Worm (Caenorhabditis elegans) whole organism, L2 larva: ENCODE results near the gene F54D5.23.
A peak's percentile ranks its signal among the peaks of the same experiment; 100 is the strongest.

ENCODE experiments used
- C34F6.9 ChIP-seq: fragments of 150-350 bp; optimal IDR thresholded peaks from 2 replicates; lab custom pipeline; 2014; ENCODE audit warnings: missing biosample characterization, missing genetic modification characterization
- F13H6.1 ChIP-seq: sonication (generic microtip); optimal IDR thresholded peaks from 2 replicates; lab custom pipeline; 2016; ENCODE audit warnings: missing genetic modification characterization, missing compliant biosample characterization
- R02D3.7 ChIP-seq: fragments of 150-350 bp; optimal IDR thresholded peaks from 2 replicates; lab custom pipeline; 2014; ENCODE audit warnings: missing biosample characterization, missing genetic modification characterization
- Y55F3AM.14 ChIP-seq: fragments of 200-800 bp; sonication (Bioruptor generic); optimal IDR thresholded peaks from 2 replicates; lab custom pipeline; 2018; ENCODE audit warnings: mild to moderate bottlenecking, missing genetic modification characterization, missing compliant biosample characterization
- ZK546.5 ChIP-seq: sonication (generic microtip); optimal IDR thresholded peaks from 2 replicates; lab custom pipeline; 2017; ENCODE audit warnings: missing biosample characterization, missing genetic modification characterization
- alr-1 ChIP-seq: fragments of 150-350 bp; optimal IDR thresholded peaks from 2 replicates; lab custom pipeline; 2014; ENCODE audit warnings: missing biosample characterization, missing genetic modification characterization
- ama-1 ChIP-seq: fragments of 150-350 bp; optimal IDR thresholded peaks from 2 replicates; lab custom pipeline; 2018; ENCODE audit warnings: inconsistent platforms
- blmp-1 ChIP-seq: sonication (generic microtip); optimal IDR thresholded peaks from 2 replicates; lab custom pipeline; 2017; ENCODE audit warnings: missing genetic modification characterization, mild to moderate bottlenecking, missing compliant biosample characterization, antibody characterized with exemption, moderate library complexity; ENCODE audit not compliant: insufficient read depth
- crh-2 ChIP-seq: sonication (generic microtip); optimal IDR thresholded peaks from 2 replicates; lab custom pipeline; 2017; ENCODE audit warnings: missing biosample characterization, missing genetic modification characterization
- egl-27 ChIP-seq: sonication (generic microtip); optimal IDR thresholded peaks from 3 replicates; lab custom pipeline; 2017; ENCODE audit warnings: missing biosample characterization, missing genetic modification reagents, missing genetic modification characterization
- elt-1 ChIP-seq: fragments of 150-350 bp; optimal IDR thresholded peaks from 2 replicates; lab custom pipeline; 2014; ENCODE audit warnings: missing biosample characterization, missing genetic modification characterization
- elt-3 ChIP-seq: sonication (generic microtip); optimal IDR thresholded peaks from 2 replicates; lab custom pipeline; 2017; ENCODE audit warnings: missing biosample characterization, missing genetic modification characterization
- fos-1 ChIP-seq: fragments of 150-350 bp; optimal IDR thresholded peaks from 2 replicates; lab custom pipeline; 2014; ENCODE audit warnings: missing biosample characterization, missing genetic modification characterization
- gmeb-1 ChIP-seq: fragments of 150-350 bp; optimal IDR thresholded peaks from 2 replicates; lab custom pipeline; 2014; ENCODE audit warnings: missing biosample characterization, missing genetic modification characterization
- lin-11 ChIP-seq: fragments of 150-350 bp; sonication (generic microtip); optimal IDR thresholded peaks from 2 replicates; lab custom pipeline; 2014; ENCODE audit warnings: missing biosample characterization, missing genetic modification characterization, inconsistent platforms, mixed read lengths
- lin-13 ChIP-seq: fragments of 150-350 bp; optimal IDR thresholded peaks from 2 replicates; lab custom pipeline; 2014; ENCODE audit warnings: missing biosample characterization, missing genetic modification reagents, missing genetic modification characterization
- lsy-2 ChIP-seq, 2 experiments: fragments of 150-350 bp in 1 of 2; sonication (generic microtip) in 1 of 2; optimal IDR thresholded peaks; 2 replicates each; lab custom pipeline; 2014 to 2017; ENCODE audit warnings: missing biosample characterization in 2 of 2, missing genetic modification characterization in 2 of 2
- mab-5 ChIP-seq: fragments of 150-350 bp; optimal IDR thresholded peaks from 2 replicates; lab custom pipeline; 2014; ENCODE audit warnings: missing biosample characterization, missing genetic modification characterization
- mbf-1 ChIP-seq: sonication (generic microtip); optimal IDR thresholded peaks from 2 replicates; lab custom pipeline; 2017; ENCODE audit warnings: missing biosample characterization, missing genetic modification characterization
- mdl-1 ChIP-seq, 2 experiments: fragments of 150-350 bp in 1 of 2; sonication (generic microtip) in 1 of 2; optimal IDR thresholded peaks; 2 replicates each; lab custom pipeline; 2017; ENCODE audit warnings: missing biosample characterization in 2 of 2, missing genetic modification characterization in 2 of 2
- nhr-12 ChIP-seq: fragments of 150-350 bp; optimal IDR thresholded peaks from 2 replicates; lab custom pipeline; 2014; ENCODE audit warnings: missing biosample characterization, missing genetic modification characterization
- nhr-129 ChIP-seq: fragments of 150-350 bp; optimal IDR thresholded peaks from 2 replicates; lab custom pipeline; 2014; ENCODE audit warnings: missing biosample characterization, missing genetic modification characterization
- nhr-23 ChIP-seq: fragments of 150-350 bp; optimal IDR thresholded peaks from 2 replicates; lab custom pipeline; 2014; ENCODE audit warnings: missing biosample characterization, missing genetic modification reagents, missing genetic modification characterization
- nhr-25 ChIP-seq: fragments of 150-350 bp; sonication (generic microtip); optimal IDR thresholded peaks from 3 replicates; lab custom pipeline; 2014; ENCODE audit warnings: missing biosample characterization, missing genetic modification characterization
- nhr-6 ChIP-seq: fragments of 150-350 bp; optimal IDR thresholded peaks from 2 replicates; lab custom pipeline; 2014; ENCODE audit warnings: missing biosample characterization, missing genetic modification characterization
- nhr-77 ChIP-seq: fragments of 150-350 bp; optimal IDR thresholded peaks from 2 replicates; lab custom pipeline; 2014; ENCODE audit warnings: missing biosample characterization, missing genetic modification characterization
- sma-3 ChIP-seq: sonication (generic microtip); optimal IDR thresholded peaks from 2 replicates; lab custom pipeline; 2016; ENCODE audit warnings: missing genetic modification reagents, missing genetic modification characterization, missing compliant biosample characterization
- sma-9 ChIP-seq, 2 experiments: fragments of 150-350 bp in 1 of 2; sonication (generic microtip) in 1 of 2; optimal IDR thresholded peaks; 2 replicates each; lab custom pipeline; 2014 to 2016; ENCODE audit warnings: missing genetic modification characterization in 2 of 2, mild to moderate bottlenecking in 1 of 2, missing biosample characterization in 1 of 2, missing compliant biosample characterization in 1 of 2, missing genetic modification reagents in 1 of 2, moderate library complexity in 1 of 2
- snpc-4 ChIP-seq: fragments of 150-350 bp; optimal IDR thresholded peaks from 2 replicates; lab custom pipeline; 2014; ENCODE audit warnings: missing biosample characterization, missing genetic modification characterization
- unc-39 ChIP-seq: fragments of 150-350 bp; optimal IDR thresholded peaks from 2 replicates; lab custom pipeline; 2014; ENCODE audit warnings: missing biosample characterization, missing genetic modification characterization
- unc-55 ChIP-seq: fragments of 150-350 bp; sonication (generic microtip); optimal IDR thresholded peaks from 3 replicates; lab custom pipeline; 2014; ENCODE audit warnings: missing biosample characterization, missing genetic modification reagents, missing genetic modification characterization
- zag-1 ChIP-seq: fragments of 150-350 bp; optimal IDR thresholded peaks from 2 replicates; lab custom pipeline; 2014; ENCODE audit warnings: missing biosample characterization, missing genetic modification characterization
- ztf-1 ChIP-seq: fragments of 200-800 bp; sonication (Bioruptor generic); conservative IDR thresholded peaks from 2 replicates; pipeline ENCODE4 v1.3.6; 2022; ENCODE audit warnings: missing genetic modification characterization, missing compliant biosample characterization
- ztf-4 ChIP-seq: fragments of 150-350 bp; optimal IDR thresholded peaks from 2 replicates; lab custom pipeline; 2014; ENCODE audit warnings: missing biosample characterization, missing genetic modification characterization

The F54D5.23 gene

ce11 chrII:11545299-11545951 lies 23.7 kb downstream of the F54D5.23 start, which contains the start of gene dnj-13 (continued):
- TF ChIP-seq nhr-23 (tag; lab: Kevin White, UChicago) (no peak), nhr-12 (no peak)

- no peak for TF ChIP-seq nhr-129
- TF ChIP-seq blmp-1 (tag; lab: Kevin White, UChicago): no peak
- no peak for TF ChIP-seq alr-1 (tag; lab: Kevin White, UChicago)
- no peak for TF ChIP-seq Y55F3AM.14 (GFP tag; lab: Kevin White, UChicago)
- no peak for TF ChIP-seq nhr-6 (tag; lab: Kevin White, UChicago)
- no peak for TF ChIP-seq unc-39 (tag; lab: Kevin White, UChicago)
- TF ChIP-seq, all 48 proteins: peak for 0
Observed at ce11 chrII:11544714-11545113, 24.4 kb downstream of the F54D5.23 start, which contains the start of gene F54D5.9. F54D5.9 (minus strand) TSS chrII:11544828.

ce11 chrII:11542958-11543357 lies 26.1 kb downstream of the F54D5.23 start:
- no peak for TF ChIP-seq nhr-12
- no peak for TF ChIP-seq zag-1 (tag; lab: Kevin White, UChicago)
- no peak for TF ChIP-seq ama-1 (lab: Kevin White, UChicago)
- no peak for TF ChIP-seq ZK546.5 (tag; lab: Kevin White, UChicago)
- TF ChIP-seq nhr-25: no peak
- TF ChIP-seq mbf-1: no peak
- TF ChIP-seq lin-11 (tag; lab: Kevin White, UChicago): no peak
- no peak for TF ChIP-seq nhr-6 (tag; lab: Kevin White, UChicago)
- TF ChIP-seq F13H6.1 (tag; lab: Kevin White, UChicago): no peak
- TF ChIP-seq nhr-129: no peak
- no peak for TF ChIP-seq ztf-4 (tag; lab: Kevin White, UChicago)
- no peak for TF ChIP-seq mab-5 (tag; lab: Kevin White, UChicago)

- TF ChIP-seq unc-55 (GFP tag; lab: Kevin White, UChicago) (peak; percentile 33), crh-2 (peak; percentile 25), fos-1 (tag; lab: Kevin White, UChicago) (peak; percentile 8), C34F6.9 (peak; percentile 66), nhr-12 (no peak), alr-1 (tag; lab: Kevin White, UChicago) (no peak), lsy-2 (tag; optimal IDR thresholded peaks at IDR 0.05; lab: Kevin White, UChicago) (peak in 1 of 2 experiments; percentile 39), sma-9 (GFP tag; optimal IDR thresholded peaks at IDR 0.05; lab: Kevin White, UChicago) (no peak), sma-9 (tag; optimal IDR thresholded peaks at IDR 0.05; lab: Kevin White, UChicago) (no peak), R02D3.7 (no peak), Y55F3AM.14 (GFP tag; lab: Kevin White, UChicago) (no peak), nhr-129 (peak; percentile 20), nhr-25 (no peak), ama-1 (lab: Kevin White, UChicago) (peak; percentile 11)
- TF ChIP-seq, all 48 proteins: peak for 7
Observed at ce11 chrII:11542385-11542784, 26.7 kb downstream of the F54D5.23 start, which contains the start of gene gtf-2E2. gtf-2E2 (minus strand) TSS chrII:11542495.

ce11 chrII:11538741-11539140 lies 30.3 kb downstream of the F54D5.23 start, which contains the start of gene Y62F5A.9:
Y62F5A.9 (minus strand) TSS chrII:11538841.
- TF ChIP-seq F13H6.1 (tag; lab: Kevin White, UChicago) (no peak), mdl-1 (tag; optimal IDR thresholded peaks at IDR 0.05; lab: Kevin White, UChicago) (no peak), nhr-129 (no peak), egl-27 (tag; lab: Kevin White, UChicago) (no peak), snpc-4 (tag; lab: Kevin White, UChicago) (no peak), sma-3 (GFP tag; lab: Kevin White, UChicago) (no peak), lsy-2 (tag; optimal IDR thresholded peaks at IDR 0.05; lab: Kevin White, UChicago) (no peak), elt-1 (tag; lab: Kevin White, UChicago) (no peak), ztf-1 (GFP tag; lab: Robert Waterston, UW) (no peak), nhr-25 (no peak), elt-3 (no peak), nhr-77 (no peak), lin-13 (GFP tag; lab: Kevin White, UChicago) (no peak), gmeb-1 (no peak), mbf-1 (no peak), crh-2 (no peak), nhr-12 (no peak), mab-5 (tag; lab: Kevin White, UChicago) (no peak)
